Fruit fly (Drosophila melanogaster) whole organism, embryonic: ENCODE measurements around the gene CG11263.

Experiments
- CG12155 ChIP-seq: fragments of 200-800 bp; sonication (Bioruptor generic); optimal IDR thresholded peaks from 3 replicates; lab custom pipeline; 2016; ENCODE audit warnings: missing biosample characterization, missing genetic modification characterization
- CG13296 ChIP-seq: fragments of 200-800 bp; sonication (Bioruptor generic); optimal IDR thresholded peaks from 3 replicates; lab custom pipeline; 2018; ENCODE audit warnings: missing biosample characterization, mild to moderate bottlenecking, missing genetic modification characterization
- CG13424 ChIP-seq: fragments of 200-800 bp; sonication (Bioruptor generic); optimal IDR thresholded peaks from 2 replicates; lab custom pipeline; 2019; ENCODE audit warnings: missing biosample characterization, mild to moderate bottlenecking, missing genetic modification characterization, moderate library complexity
- CG14441 ChIP-seq: fragments of 200-800 bp; sonication (Bioruptor generic); IDR thresholded peaks from 2 replicates; pipeline ENCODE4 v1.3.6; 2022; ENCODE audit warnings: missing biosample characterization, missing genetic modification characterization
- CG1603 ChIP-seq: fragments of 200-800 bp; sonication (Bioruptor generic); optimal IDR thresholded peaks from 2 replicates; lab custom pipeline; 2019; ENCODE audit warnings: missing biosample characterization, mild to moderate bottlenecking, missing genetic modification characterization, moderate library complexity
- CG17385 ChIP-seq: fragments of 200-800 bp; sonication (Bioruptor generic); optimal IDR thresholded peaks from 3 replicates; lab custom pipeline; 2018; ENCODE audit warnings: missing biosample characterization, mild to moderate bottlenecking, missing genetic modification characterization
- CG17612 ChIP-seq: fragments of 200-800 bp; sonication (Bioruptor generic); IDR thresholded peaks from 2 replicates; pipeline ENCODE4 v1.3.6; 2022; ENCODE audit warnings: missing biosample characterization, missing genetic modification characterization
- CG18262 ChIP-seq: fragments of 200-800 bp; optimal IDR thresholded peaks from 3 replicates; lab custom pipeline; 2019; ENCODE audit warnings: missing biosample characterization, mild to moderate bottlenecking, missing genetic modification characterization, moderate library complexity
- CG2199 ChIP-seq: fragments of 200-800 bp; sonication (Bioruptor generic); IDR thresholded peaks from 3 replicates; pipeline ENCODE4 v1.3.6; 2022; ENCODE audit warnings: missing biosample characterization, missing genetic modification characterization
- CG3407 ChIP-seq: fragments of 200-800 bp; sonication (Bioruptor generic); optimal IDR thresholded peaks from 2 replicates; lab custom pipeline; 2018; ENCODE audit warnings: missing biosample characterization, mild to moderate bottlenecking, missing genetic modification characterization
- CG34376 ChIP-seq: fragments of 200-800 bp; sonication (Bioruptor generic); optimal IDR thresholded peaks from 2 replicates; lab custom pipeline; 2018; ENCODE audit warnings: missing biosample characterization, mild to moderate bottlenecking, missing genetic modification characterization
- CG7372 ChIP-seq: fragments of 200-800 bp; sonication (Bioruptor generic); IDR thresholded peaks from 2 replicates; pipeline ENCODE4 v1.3.6; 2022; ENCODE audit warnings: missing biosample characterization, missing genetic modification characterization
- CG8359 ChIP-seq: fragments of 200-800 bp; sonication (Bioruptor generic); optimal IDR thresholded peaks from 2 replicates; lab custom pipeline; 2017; ENCODE audit warnings: missing biosample characterization, mild to moderate bottlenecking, missing genetic modification characterization, borderline replicate concordance
- CG9817 ChIP-seq: fragments of 200-800 bp; sonication (Bioruptor generic); optimal IDR thresholded peaks from 2 replicates; lab custom pipeline; 2018; ENCODE audit warnings: missing biosample characterization, mild to moderate bottlenecking, missing genetic modification characterization, moderate library complexity
- CoRest ChIP-seq: fragments of 200-800 bp; sonication (Bioruptor generic); optimal IDR thresholded peaks from 3 replicates; lab custom pipeline; 2018; ENCODE audit warnings: missing biosample characterization, mild to moderate bottlenecking, missing genetic modification characterization, moderate library complexity
- Dad ChIP-seq: fragments of 200-800 bp; sonication (Bioruptor generic); optimal IDR thresholded peaks from 3 replicates; lab custom pipeline; 2016; ENCODE audit warnings: missing biosample characterization, missing genetic modification characterization
- Deaf1 ChIP-seq: fragments of 200-800 bp; optimal IDR thresholded peaks from 3 replicates; lab custom pipeline; 2019; ENCODE audit warnings: missing biosample characterization, mild to moderate bottlenecking, missing genetic modification characterization, moderate library complexity
- Dref ChIP-seq: fragments of 200-800 bp; sonication (Bioruptor generic); IDR thresholded peaks from 2 replicates; pipeline ENCODE4 v1.3.6; 2022; ENCODE audit warnings: missing biosample characterization, missing genetic modification characterization
- Hmr ChIP-seq: fragments of 200-800 bp; sonication (Bioruptor generic); optimal IDR thresholded peaks from 3 replicates; lab custom pipeline; 2017; ENCODE audit warnings: mild to moderate bottlenecking, missing biosample characterization, missing genetic modification reagents, missing genetic modification characterization
- Hr51 ChIP-seq, 2 experiments: fragments of 200-800 bp; sonication (Bioruptor generic); optimal IDR thresholded peaks; 2 replicates in 1 of 2; 3 replicates in 1 of 2; lab custom pipeline; 2016 to 2018; ENCODE audit warnings: missing biosample characterization in 2 of 2, missing genetic modification characterization in 2 of 2, mild to moderate bottlenecking in 1 of 2, moderate library complexity in 1 of 2
- PHDP ChIP-seq: fragments of 200-800 bp; sonication (Bioruptor generic); optimal IDR thresholded peaks from 3 replicates; lab custom pipeline; 2018; ENCODE audit warnings: missing biosample characterization, mild to moderate bottlenecking, missing genetic modification characterization, moderate library complexity
- Rx ChIP-seq: fragments of 200-800 bp; sonication (Bioruptor generic); IDR thresholded peaks from 2 replicates; pipeline ENCODE4 v1.3.6; 2022; ENCODE audit warnings: missing biosample characterization, missing genetic modification characterization
- Side ChIP-seq: fragments of 200-800 bp; sonication (Bioruptor generic); optimal IDR thresholded peaks from 2 replicates; lab custom pipeline; 2016; ENCODE audit warnings: missing biosample characterization, missing genetic modification characterization
- Trl ChIP-seq, 3 experiments: fragments of >200 bp in 2 of 3; fragments of 200-800 bp in 1 of 3; sonication (Bioruptor generic) in 1 of 3; optimal IDR thresholded peaks; 2 replicates in 1 of 3; 3 replicates in 2 of 3; lab custom pipeline; 2016 to 2017; ENCODE audit warnings: missing biosample characterization in 1 of 3, missing genetic modification characterization in 1 of 3
- abd-A ChIP-seq: fragments of 200-800 bp; sonication (Bioruptor generic); optimal IDR thresholded peaks from 3 replicates; lab custom pipeline; 2019; ENCODE audit warnings: missing biosample characterization, mild to moderate bottlenecking, missing genetic modification characterization, moderate library complexity
- bbx ChIP-seq: fragments of 200-800 bp; sonication (Bioruptor generic); IDR thresholded peaks from 2 replicates; pipeline ENCODE4 v1.3.6; 2022; ENCODE audit warnings: missing biosample characterization, missing genetic modification characterization; ENCODE audit not compliant: partially characterized antibody
- chinmo ChIP-seq: fragments of 200-800 bp; sonication (Bioruptor generic); IDR thresholded peaks from 4 replicates; pipeline ENCODE4 v1.3.6; 2022; ENCODE audit warnings: missing biosample characterization, missing genetic modification characterization; ENCODE audit not compliant: partially characterized antibody
- chm ChIP-seq: fragments of 200-800 bp; sonication (Bioruptor generic); IDR thresholded peaks from 2 replicates; pipeline ENCODE4 v1.3.6; 2022; ENCODE audit warnings: missing biosample characterization, missing genetic modification characterization
- crp ChIP-seq, 2 experiments: fragments of 200-800 bp; sonication (Bioruptor generic); optimal IDR thresholded peaks; 2 replicates in 1 of 2; 3 replicates in 1 of 2; lab custom pipeline; 2017; ENCODE audit warnings: missing biosample characterization in 2 of 2, missing genetic modification characterization in 2 of 2, mild to moderate bottlenecking in 1 of 2, moderate library complexity in 1 of 2
- dati ChIP-seq: fragments of 200-800 bp; sonication (Bioruptor generic); IDR thresholded peaks from 2 replicates; pipeline ENCODE4 v1.3.6; 2022; ENCODE audit warnings: missing biosample characterization, missing genetic modification characterization
- dimm ChIP-seq: fragments of 200-800 bp; sonication (Bioruptor generic); IDR thresholded peaks from 2 replicates; pipeline ENCODE4 v1.3.6; 2022; ENCODE audit warnings: missing biosample characterization, missing genetic modification characterization
- dmrt11E ChIP-seq: fragments of 200-800 bp; sonication (Bioruptor generic); optimal IDR thresholded peaks from 3 replicates; lab custom pipeline; 2018; ENCODE audit warnings: missing biosample characterization, mild to moderate bottlenecking, missing genetic modification characterization, moderate library complexity
- eve ChIP-seq, 2 experiments: fragments of >200 bp; optimal IDR thresholded peaks; 2 replicates each; lab custom pipeline; 2017; ENCODE audit warnings: missing biosample characterization in 2 of 2, missing genetic modification characterization in 2 of 2
- exex ChIP-seq: fragments of 200-800 bp; sonication (Bioruptor generic); optimal IDR thresholded peaks from 4 replicates; lab custom pipeline; 2018; ENCODE audit warnings: missing biosample characterization, mild to moderate bottlenecking, missing genetic modification characterization, moderate library complexity
- ftz-f1 ChIP-seq: fragments of 200-800 bp; sonication (Bioruptor generic); optimal IDR thresholded peaks from 2 replicates; lab custom pipeline; 2016; ENCODE audit warnings: missing biosample characterization, missing genetic modification characterization
- gcm2 ChIP-seq: fragments of 200-800 bp; sonication (Bioruptor generic); optimal IDR thresholded peaks from 2 replicates; lab custom pipeline; 2016; ENCODE audit warnings: missing biosample characterization, missing genetic modification characterization
- gem ChIP-seq: fragments of 200-800 bp; sonication (Bioruptor generic); optimal IDR thresholded peaks from 2 replicates; lab custom pipeline; 2019; ENCODE audit warnings: missing biosample characterization, mild to moderate bottlenecking, missing genetic modification characterization, moderate library complexity
- her ChIP-seq: fragments of 200-800 bp; sonication (Bioruptor generic); optimal IDR thresholded peaks from 2 replicates; lab custom pipeline; 2016; ENCODE audit warnings: missing biosample characterization, missing genetic modification characterization
- klu ChIP-seq: fragments of 200-800 bp; sonication (Bioruptor generic); IDR thresholded peaks from 2 replicates; pipeline ENCODE4 v1.3.6; 2022; ENCODE audit warnings: missing biosample characterization, missing genetic modification characterization
- kni ChIP-seq: fragments of 200-800 bp; sonication (Bioruptor generic); optimal IDR thresholded peaks from 3 replicates; lab custom pipeline; 2017; ENCODE audit warnings: mild to moderate bottlenecking, missing biosample characterization, missing genetic modification reagents, missing genetic modification characterization
- knrl ChIP-seq: fragments of 200-800 bp; sonication (Bioruptor generic); IDR thresholded peaks from 3 replicates; pipeline ENCODE4 v1.3.6; 2022; ENCODE audit warnings: missing biosample characterization, missing genetic modification characterization; ENCODE audit not compliant: partially characterized antibody
- luna ChIP-seq: fragments of 200-800 bp; sonication (Bioruptor generic); optimal IDR thresholded peaks from 2 replicates; lab custom pipeline; 2016; ENCODE audit warnings: missing biosample characterization, missing genetic modification characterization
- mirr ChIP-seq: fragments of 200-800 bp; sonication (Bioruptor generic); optimal IDR thresholded peaks from 3 replicates; lab custom pipeline; 2018; ENCODE audit warnings: missing biosample characterization, mild to moderate bottlenecking, missing genetic modification characterization
- otp ChIP-seq: fragments of 200-800 bp; sonication (Bioruptor generic); IDR thresholded peaks from 3 replicates; pipeline ENCODE4, ENCODE4 v1.3.6; 2022; ENCODE audit warnings: missing biosample characterization, missing genetic modification characterization
- sqz ChIP-seq: fragments of 200-800 bp; sonication (Bioruptor generic); optimal IDR thresholded peaks from 3 replicates; lab custom pipeline; 2018; ENCODE audit warnings: missing biosample characterization, mild to moderate bottlenecking, missing genetic modification characterization
- stwl ChIP-seq: fragments of 200-800 bp; sonication (Bioruptor generic); optimal IDR thresholded peaks from 3 replicates; lab custom pipeline; 2018; ENCODE audit warnings: missing biosample characterization, mild to moderate bottlenecking, missing genetic modification characterization, moderate library complexity
- sug ChIP-seq: fragments of 200-800 bp; optimal IDR thresholded peaks from 2 replicates; lab custom pipeline; 2019; ENCODE audit warnings: missing biosample characterization, mild to moderate bottlenecking, missing genetic modification characterization, moderate library complexity
- wor ChIP-seq: fragments of 200-800 bp; sonication (Bioruptor generic); IDR thresholded peaks from 2 replicates; pipeline ENCODE4 v1.3.6; 2022; ENCODE audit warnings: missing biosample characterization, missing genetic modification characterization
- zfh1 ChIP-seq: fragments of 200-800 bp; sonication (Bioruptor generic); IDR thresholded peaks from 3 replicates; pipeline ENCODE4 v1.3.6; 2022; ENCODE audit warnings: missing biosample characterization, missing genetic modification characterization

Gene CG11263

dm6 chr3L:13019249-13019956 lies 12.8 kb downstream of the CG11263 start:
- TF ChIP-seq sqz (GFP tag; lab: Kevin White, UChicago): no peak
- no peak for TF ChIP-seq Dref (GFP tag; lab: Robert Waterston, UW)
- peak; percentile 74 for TF ChIP-seq exex (tag; lab: Kevin White, UChicago)
- TF ChIP-seq knrl: no peak
- TF ChIP-seq Deaf1 (tag; lab: Kevin White, UChicago): no peak
- TF ChIP-seq Trl (optimal IDR thresholded peaks at IDR 0.05; lab: Kevin White, UChicago): no peak
- TF ChIP-seq Trl (GFP tag; optimal IDR thresholded peaks at IDR 0.05; lab: Kevin White, UChicago): no peak
- TF ChIP-seq dati: no peak
- no peak for TF ChIP-seq CG9817 (tag; lab: Kevin White, UChicago)
- 0 out of 3 replicates have a peak, but pooled peaks have one; percentile 10 for TF ChIP-seq zfh1 (GFP tag; lab: Robert Waterston, UW)
- TF ChIP-seq CG34376 (GFP tag; lab: Kevin White, UChicago): peak; percentile 88
- no peak for TF ChIP-seq crp (GFP tag; optimal IDR thresholded peaks at IDR 0.05; lab: Kevin White, UChicago)
- no peak for TF ChIP-seq luna (GFP tag; lab: Kevin White, UChicago)
- no peak for TF ChIP-seq her (GFP tag; lab: Kevin White, UChicago)
- TF ChIP-seq kni (GFP tag; lab: Kevin White, UChicago): no peak
- 0 out of 4 replicates have a peak, but pooled peaks have one; percentile 71 for TF ChIP-seq chinmo
- TF ChIP-seq sug: peak; percentile 44
- no peak for TF ChIP-seq gcm2 (GFP tag; lab: Kevin White, UChicago)
- no peak for TF ChIP-seq CG2199 (GFP tag; lab: Robert Waterston, UW)
- TF ChIP-seq Side (GFP tag; lab: Kevin White, UChicago): no peak
- TF ChIP-seq CG8359 (GFP tag; lab: Kevin White, UChicago): no peak
- TF ChIP-seq dmrt11E (tag; lab: Kevin White, UChicago): no peak
- no peak for TF ChIP-seq dimm (GFP tag; lab: Robert Waterston, UW)
- TF ChIP-seq Dad (GFP tag; lab: Kevin White, UChicago): no peak
- TF ChIP-seq eve (GFP tag; optimal IDR thresholded peaks at IDR 0.05; lab: Kevin White, UChicago): peak in 1 of 2 experiments; percentile 78
- no peak for TF ChIP-seq wor (GFP tag; lab: Robert Waterston, UW)
- TF ChIP-seq mirr (GFP tag; lab: Kevin White, UChicago): peak; percentile 25
- TF ChIP-seq Hr51 (GFP tag; optimal IDR thresholded peaks at IDR 0.05; lab: Kevin White, UChicago): no peak
- peak; percentile 40 for TF ChIP-seq abd-A
- TF ChIP-seq CG3407 (GFP tag; lab: Kevin White, UChicago): no peak
- TF ChIP-seq CG12155 (GFP tag; lab: Kevin White, UChicago): no peak
- peak; percentile 64 for TF ChIP-seq ftz-f1
- no peak for TF ChIP-seq Rx (GFP tag; lab: Robert Waterston, UW)
- TF ChIP-seq otp (GFP tag; lab: Robert Waterston, UW): no peak
- no peak for TF ChIP-seq stwl
- TF ChIP-seq CG7372 (GFP tag; lab: Robert Waterston, UW): no peak

- TF ChIP-seq klu (GFP tag; lab: Robert Waterston, UW) (no peak), CG17385 (peak; percentile 43), CG17612 (no peak), CG18262 (tag; lab: Kevin White, UChicago) (peak; percentile 7), CG14441 (GFP tag; lab: Robert Waterston, UW) (0 out of 2 replicates have a peak, but pooled peaks have one; percentile 27), chm (no peak), bbx (no peak), abd-A (no peak), CoRest (tag; lab: Kevin White, UChicago) (peak; percentile 11), CG13424 (tag; lab: Kevin White, UChicago) (peak; percentile 11), CG1603 (tag; lab: Kevin White, UChicago) (peak; percentile 11), CG13296 (GFP tag; lab: Kevin White, UChicago) (peak; percentile 44), Hmr (peak; percentile 37), Rx (GFP tag; lab: Robert Waterston, UW) (no peak), gem (tag; lab: Kevin White, UChicago) (peak; percentile 34), PHDP (peak; percentile 7)
These were observed 15.1 kb downstream of the CG11263 start for dm6 chr3L:13021727-13022126.
